Fruit fly (Drosophila melanogaster): ENCODE measurements around the gene CLIP-190.

- TF ChIP-seq pita (GFP tag; optimal IDR thresholded peaks at IDR 0.05) (no peak), pb (GFP tag; optimal IDR thresholded peaks at IDR 0.05) (no peak), CG1602 (GFP tag; optimal IDR thresholded peaks at IDR 0.05) (no peak), CG13123 (GFP tag; optimal IDR thresholded peaks at IDR 0.05) (no peak), CG11723 (GFP tag; optimal IDR thresholded peaks at IDR 0.05) (no peak), CG7271 (tag; optimal IDR thresholded peaks at IDR 0.05) (no peak), CG5953 (GFP tag; IDR thresholded peaks at IDR 0.05) (no peak), gce (GFP tag; IDR thresholded peaks at IDR 0.05) (no peak), CG1832 (GFP tag; optimal IDR thresholded peaks at IDR 0.05) (no peak), E2f2 (GFP tag; IDR thresholded peaks at IDR 0.05) (peak; percentile 94), CG10543 (GFP tag; optimal IDR thresholded peaks at IDR 0.05) (peak; percentile 28), CG32532 (GFP tag; IDR thresholded peaks at IDR 0.05) (no peak), usp (GFP tag; optimal IDR thresholded peaks at IDR 0.05) (no peak), jigr1 (GFP tag; IDR thresholded peaks at IDR 0.05) (no peak)
Observed at dm6 chr2L:17383588-17384308, 752 bp upstream of the CLIP-190 start, which contains the start of gene Lrch.
